Worm (Caenorhabditis elegans) whole organism, L1 larva: Measurements from ENCODE around the gene ZK355.3.

ENCODE experiments used
- C04F5.9 ChIP-seq: sonication (generic microtip); optimal IDR thresholded peaks from 2 replicates; lab custom pipeline; 2016; ENCODE audit warnings: missing genetic modification characterization, missing compliant biosample characterization
- C34B4.2 ChIP-seq: sonication (generic microtip); optimal IDR thresholded peaks from 2 replicates; lab custom pipeline; 2017; ENCODE audit warnings: mild to moderate bottlenecking, missing genetic modification characterization, missing compliant biosample characterization
- Y116A8C.19 ChIP-seq: sonication (generic microtip); optimal IDR thresholded peaks from 2 replicates; lab custom pipeline; 2016; ENCODE audit warnings: missing compliant biosample characterization, missing genetic modification characterization, borderline replicate concordance
- alr-1 ChIP-seq: fragments of 200-800 bp; sonication (Bioruptor generic); optimal IDR thresholded peaks from 2 replicates; lab custom pipeline; 2018; ENCODE audit warnings: borderline replicate concordance, mild to moderate bottlenecking, missing genetic modification characterization, missing compliant biosample characterization
- aly-2 ChIP-seq: fragments of 150-350 bp; optimal IDR thresholded peaks from 2 replicates; lab custom pipeline; 2014; ENCODE audit warnings: missing biosample characterization, missing genetic modification characterization
- ama-1 ChIP-seq: fragments of 150-350 bp; optimal IDR thresholded peaks from 2 replicates; lab custom pipeline; 2014
- ceh-63 ChIP-seq: fragments of 200-800 bp; sonication (Bioruptor generic); optimal IDR thresholded peaks from 2 replicates; lab custom pipeline; 2018; ENCODE audit warnings: mild to moderate bottlenecking, missing genetic modification characterization, missing compliant biosample characterization
- ceh-8 ChIP-seq: fragments of 200-800 bp; sonication (Bioruptor generic); optimal IDR thresholded peaks from 2 replicates; lab custom pipeline; 2018; ENCODE audit warnings: mild to moderate bottlenecking, missing genetic modification characterization, moderate library complexity, missing compliant biosample characterization
- ceh-88 ChIP-seq: fragments of 200-800 bp; sonication (Bioruptor generic); IDR thresholded peaks from 2 replicates; pipeline ENCODE4 v1.3.6; 2022; ENCODE audit warnings: missing genetic modification characterization, missing compliant biosample characterization
- dpl-1 ChIP-seq, 3 experiments: fragments of 150-350 bp in 2 of 3; sonication (generic microtip) in 1 of 3; optimal IDR thresholded peaks; 2 replicates each; lab custom pipeline; 2014 to 2017; ENCODE audit warnings: missing biosample characterization in 3 of 3, missing genetic modification characterization in 3 of 3, missing genetic modification reagents in 3 of 3
- efl-3 ChIP-seq: fragments of 200-800 bp; sonication (Bioruptor generic); optimal IDR thresholded peaks from 2 replicates; lab custom pipeline; 2018; ENCODE audit warnings: mild to moderate bottlenecking, missing genetic modification characterization, missing compliant biosample characterization
- egl-13 ChIP-seq: sonication (generic microtip); optimal IDR thresholded peaks from 2 replicates; lab custom pipeline; 2016; ENCODE audit warnings: missing genotype, missing genetic modification reagents, missing genetic modification characterization, missing compliant biosample characterization
- elt-2 ChIP-seq: sonication (generic microtip); optimal IDR thresholded peaks from 2 replicates; lab custom pipeline; 2016; ENCODE audit warnings: missing genetic modification characterization, mild to moderate bottlenecking, inconsistent platforms, missing compliant biosample characterization, missing genetic modification reagents
- elt-3 ChIP-seq, 6 experiments: fragments of 150-350 bp in 1 of 6; sonication (generic microtip); optimal IDR thresholded peaks; 2 replicates each; lab custom pipeline; 2017 to 2018; ENCODE audit warnings: missing biosample characterization in 6 of 6, missing genetic modification characterization in 6 of 6, inconsistent platforms in 1 of 6
- fkh-10 ChIP-seq: sonication (generic microtip); optimal IDR thresholded peaks from 2 replicates; lab custom pipeline; 2017; ENCODE audit warnings: missing biosample characterization, missing genetic modification reagents, missing genetic modification characterization
- fos-1 ChIP-seq: fragments of 150-350 bp; optimal IDR thresholded peaks from 2 replicates; lab custom pipeline; 2014; ENCODE audit warnings: missing biosample characterization, missing genetic modification characterization
- hlh-4 ChIP-seq: sonication (generic microtip); optimal IDR thresholded peaks from 2 replicates; lab custom pipeline; 2016; ENCODE audit warnings: mild to moderate bottlenecking, missing genetic modification characterization, missing compliant biosample characterization
- lir-3 ChIP-seq: sonication (generic microtip); optimal IDR thresholded peaks from 2 replicates; lab custom pipeline; 2016; ENCODE audit warnings: mild to moderate bottlenecking, missing genetic modification characterization, moderate library complexity, missing compliant biosample characterization; ENCODE audit not compliant: poor library complexity
- lsy-2 ChIP-seq, 2 experiments: fragments of 150-350 bp; optimal IDR thresholded peaks; 2 replicates each; lab custom pipeline; 2014; ENCODE audit warnings: missing biosample characterization in 2 of 2, missing genetic modification characterization in 2 of 2
- mdl-1 ChIP-seq, 2 experiments: fragments of 150-350 bp; optimal IDR thresholded peaks; 2 replicates each; lab custom pipeline; 2014 to 2017; ENCODE audit warnings: missing biosample characterization in 2 of 2, missing genetic modification characterization in 2 of 2, inconsistent platforms in 1 of 2
- mep-1 ChIP-seq: fragments of 150-350 bp; optimal IDR thresholded peaks from 2 replicates; lab custom pipeline; 2014; ENCODE audit warnings: missing biosample characterization, missing genetic modification characterization
- nhr-12 ChIP-seq: sonication (generic microtip); optimal IDR thresholded peaks from 2 replicates; lab custom pipeline; 2017; ENCODE audit warnings: missing biosample characterization, missing genetic modification characterization
- nhr-19 ChIP-seq: fragments of 200-800 bp; sonication (Bioruptor generic); conservative IDR thresholded peaks from 2 replicates; pipeline ENCODE4 v1.3.6; 2022; ENCODE audit warnings: missing genetic modification characterization, missing compliant biosample characterization
- nhr-237 ChIP-seq: fragments of 150-350 bp; optimal IDR thresholded peaks from 2 replicates; lab custom pipeline; 2014; ENCODE audit warnings: missing biosample characterization, missing genetic modification characterization
- nhr-71 ChIP-seq: sonication (generic microtip); optimal IDR thresholded peaks from 2 replicates; lab custom pipeline; 2016; ENCODE audit warnings: mild to moderate bottlenecking, missing genetic modification characterization, moderate library complexity, missing compliant biosample characterization
- nhr-76 ChIP-seq: sonication (generic microtip); optimal IDR thresholded peaks from 2 replicates; lab custom pipeline; 2017; ENCODE audit warnings: missing biosample characterization, missing genetic modification characterization
- nhr-77 ChIP-seq: fragments of 150-350 bp; optimal IDR thresholded peaks from 2 replicates; lab custom pipeline; 2014; ENCODE audit warnings: missing biosample characterization, missing genetic modification characterization
- pag-3 ChIP-seq: sonication (generic microtip); optimal IDR thresholded peaks from 2 replicates; lab custom pipeline; 2017; ENCODE audit warnings: missing genetic modification characterization, mild to moderate bottlenecking, missing compliant biosample characterization, antibody characterized with exemption, borderline replicate concordance; ENCODE audit not compliant: insufficient read depth
- sox-4 ChIP-seq: sonication (generic microtip); optimal IDR thresholded peaks from 2 replicates; lab custom pipeline; 2016; ENCODE audit warnings: missing genetic modification characterization, missing compliant biosample characterization
- sptf-1 ChIP-seq: fragments of 150-350 bp; optimal IDR thresholded peaks from 2 replicates; lab custom pipeline; 2014; ENCODE audit warnings: missing biosample characterization, missing genetic modification characterization
- swsn-7 ChIP-seq: sonication (generic microtip); optimal IDR thresholded peaks from 2 replicates; lab custom pipeline; 2016; ENCODE audit warnings: missing genetic modification characterization, missing compliant biosample characterization
- tlp-1 ChIP-seq: fragments of 150-350 bp; optimal IDR thresholded peaks from 2 replicates; lab custom pipeline; 2014; ENCODE audit warnings: missing biosample characterization, missing genetic modification characterization
- unc-30 ChIP-seq: sonication (generic microtip); optimal IDR thresholded peaks from 2 replicates; lab custom pipeline; 2017; ENCODE audit warnings: missing biosample characterization, missing genetic modification characterization
- unc-62 ChIP-seq: fragments of 150-350 bp; optimal IDR thresholded peaks from 2 replicates; lab custom pipeline; 2014; ENCODE audit warnings: missing biosample characterization, missing genetic modification reagents, missing genetic modification characterization
- unc-86 ChIP-seq: sonication (generic microtip); optimal IDR thresholded peaks from 2 replicates; lab custom pipeline; 2016; ENCODE audit warnings: missing genetic modification characterization, missing compliant biosample characterization
- unc-98 ChIP-seq: fragments of 200-800 bp; sonication (Bioruptor generic); IDR thresholded peaks from 2 replicates; pipeline ENCODE4 v1.3.6; 2022; ENCODE audit warnings: missing genetic modification characterization, missing compliant biosample characterization
- ztf-4 ChIP-seq: fragments of 150-350 bp; optimal IDR thresholded peaks from 2 replicates; lab custom pipeline; 2014; ENCODE audit warnings: missing biosample characterization, missing genetic modification characterization

Gene ZK355.3

DNA sequence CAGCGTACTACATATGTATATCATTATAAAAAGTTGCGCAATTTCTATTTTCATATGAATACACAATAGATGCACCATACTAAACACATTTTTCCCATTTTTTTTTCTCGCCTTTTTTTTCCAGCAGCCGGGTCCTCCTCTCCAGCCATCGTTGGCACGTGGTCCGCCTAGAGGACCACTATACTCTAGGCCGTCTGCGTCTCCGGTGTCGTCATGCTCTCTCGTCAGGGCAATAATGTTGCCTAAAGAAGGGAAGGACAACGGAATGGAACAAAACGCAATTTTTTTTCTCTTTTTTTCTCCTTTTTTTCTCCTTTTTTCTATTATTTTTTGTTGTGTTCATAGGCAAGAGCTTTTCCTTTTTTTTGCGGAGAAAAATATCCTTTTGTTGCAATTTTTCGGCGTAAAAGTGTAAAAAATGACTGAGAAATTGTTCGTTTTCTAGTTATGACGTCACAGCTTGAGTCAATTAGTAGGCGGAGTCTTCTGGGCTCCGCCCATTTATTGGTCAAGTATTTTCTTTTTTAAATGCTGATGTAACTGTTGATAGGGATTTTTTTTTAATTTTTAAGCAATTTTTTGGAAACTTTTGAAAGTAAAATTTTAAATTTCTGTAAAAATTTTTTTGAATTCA lies 35.2 kb upstream of the ZK355.3 start (continued):
- TF ChIP-seq unc-98 (GFP tag; lab: Robert Waterston, UW): no peak
- TF ChIP-seq nhr-76: no peak
- TF ChIP-seq alr-1: no peak
- no peak for TF ChIP-seq elt-3 (tag; optimal IDR thresholded peaks at IDR 0.05; lab: Kevin White, UChicago)
- TF ChIP-seq fkh-10 (GFP tag; lab: Kevin White, UChicago): peak; percentile 85

DNA sequence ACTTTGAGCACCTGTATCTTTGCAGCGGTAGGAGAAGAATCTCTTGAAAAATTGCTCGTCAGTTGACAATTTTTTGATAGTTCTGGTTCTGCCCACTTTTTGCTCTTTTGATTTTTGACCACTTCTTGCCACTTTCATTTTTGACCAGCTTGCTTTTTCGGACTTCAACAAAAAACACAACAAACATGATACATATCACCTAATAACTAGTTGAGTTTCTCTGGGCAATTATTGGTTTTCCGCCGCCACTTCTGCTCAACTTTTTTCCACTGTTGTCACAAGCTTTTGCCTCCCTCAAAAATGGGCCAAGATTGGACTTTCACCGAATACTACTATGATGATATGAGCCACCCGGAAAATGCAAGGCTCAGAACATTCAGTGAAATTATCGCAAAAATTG lies 30.9 kb upstream of the ZK355.3 start, which contains the start of gene srw-60:
Gene srw-60 (plus strand): TSS at position 301 of the 400 bp plus-strand sequence.
- no peak for TF ChIP-seq unc-62
- no peak for TF ChIP-seq nhr-237
- no peak for TF ChIP-seq mdl-1 (tag; optimal IDR thresholded peaks at IDR 0.05; lab: Kevin White, UChicago)
- TF ChIP-seq ceh-63 (GFP tag; lab: Kevin White, UChicago): no peak
- TF ChIP-seq, all 84 proteins: peak for 0

DNA sequence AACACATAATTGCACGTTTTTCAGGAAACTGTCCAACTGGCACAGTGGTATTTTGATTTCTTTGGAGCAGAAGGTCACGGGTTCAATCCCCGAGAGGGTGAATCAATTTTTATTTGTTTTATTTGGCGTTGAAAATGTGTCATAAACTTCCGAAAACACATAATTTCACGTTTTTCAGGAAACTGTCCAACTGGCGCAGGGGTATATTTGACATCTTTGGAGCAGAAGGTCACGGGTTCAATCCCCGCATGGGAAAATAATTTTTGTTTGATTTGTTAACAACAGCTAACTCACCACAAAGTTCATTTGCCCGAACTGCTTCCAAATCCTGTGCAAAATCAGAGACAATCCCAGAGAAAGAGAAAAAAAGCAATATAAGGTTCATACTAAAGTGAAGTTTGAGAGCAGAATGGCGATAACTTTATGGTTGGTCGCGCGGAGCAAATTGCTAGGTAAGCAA lies 28.3 kb upstream of the ZK355.3 start, which contains the start of gene irld-48:
Gene irld-48 (plus strand): TSS at position 410 of the 460 bp plus-strand sequence.
- TF ChIP-seq C04F5.9 (tag; lab: Kevin White, UChicago) (no peak), Y116A8C.19 (no peak), fkh-10 (GFP tag; lab: Kevin White, UChicago) (no peak), tlp-1 (tag; lab: Kevin White, UChicago) (no peak), dpl-1 (GFP tag; optimal IDR thresholded peaks at IDR 0.05; lab: Kevin White, UChicago) (no peak), mep-1 (tag; lab: Kevin White, UChicago) (no peak), lsy-2 (tag; optimal IDR thresholded peaks at IDR 0.05; lab: Kevin White, UChicago) (no peak)

DNA sequence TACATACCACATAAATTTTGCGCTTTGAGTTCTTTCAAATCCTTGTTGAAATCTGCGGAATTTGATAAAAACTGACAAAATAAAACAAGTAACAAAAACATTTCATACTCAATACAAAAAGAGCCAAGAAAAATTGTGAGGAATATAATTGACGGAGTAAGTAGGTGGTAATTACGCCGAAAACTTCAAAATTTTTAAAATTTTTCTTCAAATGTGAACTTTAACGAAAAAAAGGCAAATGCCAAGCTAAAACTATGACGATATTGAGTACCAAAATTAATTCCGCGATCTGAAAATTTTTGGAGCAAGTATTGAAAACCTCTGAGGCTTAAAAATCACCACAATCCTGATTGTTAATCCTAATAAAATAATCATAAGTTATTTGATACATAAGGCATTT lies 25.2 kb upstream of the ZK355.3 start, which contains the start of gene irld-51:
Gene irld-51 (minus strand): TSS at position 101 of the 400 bp plus-strand sequence.
- TF ChIP-seq hlh-4: no peak
- no peak for TF ChIP-seq lsy-2 (tag; optimal IDR thresholded peaks at IDR 0.05; lab: Kevin White, UChicago)
- TF ChIP-seq ama-1 (lab: Kevin White, UChicago): no peak
- no peak for TF ChIP-seq nhr-19 (GFP tag; lab: Robert Waterston, UW)
- no peak for TF ChIP-seq ceh-88 (GFP tag; lab: Robert Waterston, UW)
- no peak for TF ChIP-seq ceh-63 (GFP tag; lab: Kevin White, UChicago)
- no peak for TF ChIP-seq fos-1 (tag; lab: Kevin White, UChicago)
- TF ChIP-seq unc-30: no peak
- no peak for TF ChIP-seq aly-2 (tag; lab: Kevin White, UChicago)
- TF ChIP-seq ztf-4 (tag; lab: Kevin White, UChicago): no peak
- TF ChIP-seq dpl-1 (GFP tag; optimal IDR thresholded peaks at IDR 0.05; lab: Kevin White, UChicago): no peak
- TF ChIP-seq efl-3: no peak
- TF ChIP-seq lir-3 (tag; lab: Kevin White, UChicago): no peak
- TF ChIP-seq ceh-8 (GFP tag; lab: Kevin White, UChicago): no peak

DNA sequence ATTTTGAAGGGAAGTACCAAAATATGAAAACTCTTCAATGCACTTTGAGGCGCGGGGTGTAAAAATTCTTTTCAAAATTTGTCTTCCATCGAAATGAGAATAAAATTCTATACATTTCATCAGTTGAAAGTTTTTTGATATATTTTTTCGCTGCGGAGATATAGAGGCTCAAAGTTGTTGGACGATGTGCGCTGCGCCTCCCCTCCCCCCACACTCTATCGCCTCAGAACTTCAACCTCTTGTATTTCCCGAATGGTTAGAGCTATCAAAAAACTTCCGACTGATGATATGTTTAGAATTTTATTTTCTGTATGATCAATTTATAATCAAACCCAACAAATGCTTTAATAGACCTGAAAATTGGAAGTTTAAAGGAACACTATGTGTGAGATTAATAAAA lies 21.2 kb upstream of the ZK355.3 start:
- TF ChIP-seq sptf-1 (tag; lab: Kevin White, UChicago) (no peak), C34B4.2 (tag; lab: Kevin White, UChicago) (no peak), nhr-77 (tag; lab: Kevin White, UChicago) (no peak), nhr-12 (tag; lab: Kevin White, UChicago) (no peak), swsn-7 (tag; lab: Kevin White, UChicago) (no peak), elt-3 (tag; optimal IDR thresholded peaks at IDR 0.05; lab: Kevin White, UChicago) (no peak), elt-2 (tag; lab: Kevin White, UChicago) (no peak), egl-13 (tag; lab: Kevin White, UChicago) (no peak), mep-1 (tag; lab: Kevin White, UChicago) (no peak), unc-86 (tag; lab: Kevin White, UChicago) (no peak), sox-4 (tag; lab: Kevin White, UChicago) (no peak), lsy-2 (tag; optimal IDR thresholded peaks at IDR 0.05; lab: Kevin White, UChicago) (no peak), nhr-71 (tag; lab: Kevin White, UChicago) (no peak), pag-3 (tag; lab: Kevin White, UChicago) (no peak)
